Worm (Caenorhabditis elegans) whole organism, L2 larva: ENCODE results near the gene K12H4.2.

Experiments
- F13H6.1 ChIP-seq: sonication (generic microtip); optimal IDR thresholded peaks from 2 replicates; lab custom pipeline; 2016; ENCODE audit warnings: missing genetic modification characterization, missing compliant biosample characterization
- Y55F3AM.14 ChIP-seq: fragments of 200-800 bp; sonication (Bioruptor generic); optimal IDR thresholded peaks from 2 replicates; lab custom pipeline; 2018; ENCODE audit warnings: mild to moderate bottlenecking, missing genetic modification characterization, missing compliant biosample characterization
- ZK546.5 ChIP-seq: sonication (generic microtip); optimal IDR thresholded peaks from 2 replicates; lab custom pipeline; 2017; ENCODE audit warnings: missing biosample characterization, missing genetic modification characterization
- alr-1 ChIP-seq: fragments of 150-350 bp; optimal IDR thresholded peaks from 2 replicates; lab custom pipeline; 2014; ENCODE audit warnings: missing biosample characterization, missing genetic modification characterization
- aly-2 ChIP-seq: fragments of 150-350 bp; optimal IDR thresholded peaks from 2 replicates; lab custom pipeline; 2014; ENCODE audit warnings: missing biosample characterization, missing genetic modification characterization
- ama-1 ChIP-seq: fragments of 150-350 bp; optimal IDR thresholded peaks from 2 replicates; lab custom pipeline; 2018; ENCODE audit warnings: inconsistent platforms
- blmp-1 ChIP-seq: sonication (generic microtip); optimal IDR thresholded peaks from 2 replicates; lab custom pipeline; 2017; ENCODE audit warnings: missing genetic modification characterization, mild to moderate bottlenecking, missing compliant biosample characterization, antibody characterized with exemption, moderate library complexity; ENCODE audit not compliant: insufficient read depth
- ceh-82 ChIP-seq: fragments of 150-350 bp; optimal IDR thresholded peaks from 2 replicates; lab custom pipeline; 2014; ENCODE audit warnings: missing biosample characterization, missing genetic modification characterization
- crh-2 ChIP-seq: sonication (generic microtip); optimal IDR thresholded peaks from 2 replicates; lab custom pipeline; 2017; ENCODE audit warnings: missing biosample characterization, missing genetic modification characterization
- dmd-4 ChIP-seq: sonication (generic microtip); optimal IDR thresholded peaks from 2 replicates; lab custom pipeline; 2017; ENCODE audit warnings: missing biosample characterization, missing genetic modification characterization
- egl-27 ChIP-seq: sonication (generic microtip); optimal IDR thresholded peaks from 3 replicates; lab custom pipeline; 2017; ENCODE audit warnings: missing biosample characterization, missing genetic modification reagents, missing genetic modification characterization
- elt-3 ChIP-seq: sonication (generic microtip); optimal IDR thresholded peaks from 2 replicates; lab custom pipeline; 2017; ENCODE audit warnings: missing biosample characterization, missing genetic modification characterization
- fos-1 ChIP-seq: fragments of 150-350 bp; optimal IDR thresholded peaks from 2 replicates; lab custom pipeline; 2014; ENCODE audit warnings: missing biosample characterization, missing genetic modification characterization
- gmeb-1 ChIP-seq: fragments of 150-350 bp; optimal IDR thresholded peaks from 2 replicates; lab custom pipeline; 2014; ENCODE audit warnings: missing biosample characterization, missing genetic modification characterization
- lin-11 ChIP-seq: fragments of 150-350 bp; sonication (generic microtip); optimal IDR thresholded peaks from 2 replicates; lab custom pipeline; 2014; ENCODE audit warnings: missing biosample characterization, missing genetic modification characterization, inconsistent platforms, mixed read lengths
- lin-39 ChIP-seq: fragments of 150-350 bp; optimal IDR thresholded peaks from 2 replicates; lab custom pipeline; 2014; ENCODE audit warnings: missing biosample characterization, missing genetic modification reagents, missing genetic modification characterization
- lsy-2 ChIP-seq, 2 experiments: fragments of 150-350 bp in 1 of 2; sonication (generic microtip) in 1 of 2; optimal IDR thresholded peaks; 2 replicates each; lab custom pipeline; 2014 to 2017; ENCODE audit warnings: missing biosample characterization in 2 of 2, missing genetic modification characterization in 2 of 2
- mab-5 ChIP-seq: fragments of 150-350 bp; optimal IDR thresholded peaks from 2 replicates; lab custom pipeline; 2014; ENCODE audit warnings: missing biosample characterization, missing genetic modification characterization
- mbf-1 ChIP-seq: sonication (generic microtip); optimal IDR thresholded peaks from 2 replicates; lab custom pipeline; 2017; ENCODE audit warnings: missing biosample characterization, missing genetic modification characterization
- mdl-1 ChIP-seq, 2 experiments: fragments of 150-350 bp in 1 of 2; sonication (generic microtip) in 1 of 2; optimal IDR thresholded peaks; 2 replicates each; lab custom pipeline; 2017; ENCODE audit warnings: missing biosample characterization in 2 of 2, missing genetic modification characterization in 2 of 2
- nhr-10 ChIP-seq: sonication (generic microtip); optimal IDR thresholded peaks from 2 replicates; lab custom pipeline; 2017; ENCODE audit warnings: missing biosample characterization, missing genetic modification characterization
- nhr-11 ChIP-seq: fragments of 150-350 bp; optimal IDR thresholded peaks from 2 replicates; lab custom pipeline; 2014; ENCODE audit warnings: missing biosample characterization, missing genetic modification characterization
- nhr-12 ChIP-seq: fragments of 150-350 bp; optimal IDR thresholded peaks from 2 replicates; lab custom pipeline; 2014; ENCODE audit warnings: missing biosample characterization, missing genetic modification characterization
- nhr-129 ChIP-seq: fragments of 150-350 bp; optimal IDR thresholded peaks from 2 replicates; lab custom pipeline; 2014; ENCODE audit warnings: missing biosample characterization, missing genetic modification characterization
- nhr-21 ChIP-seq: fragments of 150-350 bp; optimal IDR thresholded peaks from 2 replicates; lab custom pipeline; 2014; ENCODE audit warnings: missing biosample characterization, missing genetic modification characterization
- nhr-237 ChIP-seq: fragments of 150-350 bp; optimal IDR thresholded peaks from 2 replicates; lab custom pipeline; 2014; ENCODE audit warnings: missing biosample characterization, missing genetic modification characterization
- nhr-25 ChIP-seq: fragments of 150-350 bp; sonication (generic microtip); optimal IDR thresholded peaks from 3 replicates; lab custom pipeline; 2014; ENCODE audit warnings: missing biosample characterization, missing genetic modification characterization
- nhr-6 ChIP-seq: fragments of 150-350 bp; optimal IDR thresholded peaks from 2 replicates; lab custom pipeline; 2014; ENCODE audit warnings: missing biosample characterization, missing genetic modification characterization
- sem-4 ChIP-seq: fragments of 150-350 bp; optimal IDR thresholded peaks from 2 replicates; lab custom pipeline; 2014; ENCODE audit warnings: missing biosample characterization, missing genetic modification reagents, missing genetic modification characterization
- sma-3 ChIP-seq: sonication (generic microtip); optimal IDR thresholded peaks from 2 replicates; lab custom pipeline; 2016; ENCODE audit warnings: missing genetic modification reagents, missing genetic modification characterization, missing compliant biosample characterization
- sma-9 ChIP-seq, 2 experiments: fragments of 150-350 bp in 1 of 2; sonication (generic microtip) in 1 of 2; optimal IDR thresholded peaks; 2 replicates each; lab custom pipeline; 2014 to 2016; ENCODE audit warnings: missing genetic modification characterization in 2 of 2, mild to moderate bottlenecking in 1 of 2, missing biosample characterization in 1 of 2, missing compliant biosample characterization in 1 of 2, missing genetic modification reagents in 1 of 2, moderate library complexity in 1 of 2
- snpc-4 ChIP-seq: fragments of 150-350 bp; optimal IDR thresholded peaks from 2 replicates; lab custom pipeline; 2014; ENCODE audit warnings: missing biosample characterization, missing genetic modification characterization
- unc-39 ChIP-seq: fragments of 150-350 bp; optimal IDR thresholded peaks from 2 replicates; lab custom pipeline; 2014; ENCODE audit warnings: missing biosample characterization, missing genetic modification characterization
- unc-55 ChIP-seq: fragments of 150-350 bp; sonication (generic microtip); optimal IDR thresholded peaks from 3 replicates; lab custom pipeline; 2014; ENCODE audit warnings: missing biosample characterization, missing genetic modification reagents, missing genetic modification characterization
- zag-1 ChIP-seq: fragments of 150-350 bp; optimal IDR thresholded peaks from 2 replicates; lab custom pipeline; 2014; ENCODE audit warnings: missing biosample characterization, missing genetic modification characterization
- ztf-1 ChIP-seq: fragments of 200-800 bp; sonication (Bioruptor generic); conservative IDR thresholded peaks from 2 replicates; pipeline ENCODE4 v1.3.6; 2022; ENCODE audit warnings: missing genetic modification characterization, missing compliant biosample characterization
- ztf-11 ChIP-seq: sonication (generic microtip); optimal IDR thresholded peaks from 2 replicates; lab custom pipeline; 2017; ENCODE audit warnings: missing biosample characterization, missing genetic modification characterization
- ztf-4 ChIP-seq: fragments of 150-350 bp; optimal IDR thresholded peaks from 2 replicates; lab custom pipeline; 2014; ENCODE audit warnings: missing biosample characterization, missing genetic modification characterization

The K12H4.2 gene

ce11 chrIII:8051838-8052237, 4.3 kb downstream of the K12H4.2 start:
- TF ChIP-seq unc-55 (GFP tag; lab: Kevin White, UChicago) (no peak), nhr-6 (tag; lab: Kevin White, UChicago) (no peak), mbf-1 (no peak), dmd-4 (tag; lab: Kevin White, UChicago) (no peak), ceh-82 (no peak), ztf-1 (no peak), ama-1 (lab: Kevin White, UChicago) (no peak), F13H6.1 (tag; lab: Kevin White, UChicago) (no peak), alr-1 (tag; lab: Kevin White, UChicago) (no peak), egl-27 (no peak), lin-39 (no peak), nhr-237 (tag; lab: Kevin White, UChicago) (no peak), ZK546.5 (tag; lab: Kevin White, UChicago) (no peak), crh-2 (tag; lab: Kevin White, UChicago) (no peak), aly-2 (tag; lab: Kevin White, UChicago) (no peak), nhr-12 (tag; lab: Kevin White, UChicago) (no peak), sma-3 (GFP tag; lab: Kevin White, UChicago) (no peak), Y55F3AM.14 (no peak)

DNA sequence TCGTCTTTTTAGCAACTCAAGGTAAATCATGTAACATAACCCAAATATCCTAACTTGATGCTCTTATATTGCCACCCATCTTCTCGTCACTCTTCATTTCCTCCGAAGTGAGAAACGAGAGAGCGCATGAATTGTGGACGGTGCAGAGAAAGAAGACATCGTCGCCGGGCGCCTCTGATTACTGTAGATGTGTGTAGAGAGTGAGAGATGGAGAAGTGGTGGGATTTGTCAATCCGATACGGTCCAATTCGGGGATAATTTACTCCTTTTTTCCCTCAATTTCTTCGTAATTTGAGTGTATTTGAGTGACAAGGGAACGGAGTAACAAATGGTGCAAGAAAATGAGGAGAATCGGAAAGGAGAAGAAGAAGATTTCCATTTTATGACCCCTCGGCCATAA, 13.6 kb downstream of the K12H4.2 start:
- TF ChIP-seq nhr-10 (tag; lab: Kevin White, UChicago) (no peak), nhr-25 (no peak), sem-4 (tag; lab: Kevin White, UChicago) (no peak), gmeb-1 (tag; lab: Kevin White, UChicago) (no peak), nhr-12 (tag; lab: Kevin White, UChicago) (no peak), lsy-2 (tag; optimal IDR thresholded peaks at IDR 0.05; lab: Kevin White, UChicago) (peak in 1 of 2 experiments; percentile 12), unc-39 (tag; lab: Kevin White, UChicago) (no peak)

DNA sequence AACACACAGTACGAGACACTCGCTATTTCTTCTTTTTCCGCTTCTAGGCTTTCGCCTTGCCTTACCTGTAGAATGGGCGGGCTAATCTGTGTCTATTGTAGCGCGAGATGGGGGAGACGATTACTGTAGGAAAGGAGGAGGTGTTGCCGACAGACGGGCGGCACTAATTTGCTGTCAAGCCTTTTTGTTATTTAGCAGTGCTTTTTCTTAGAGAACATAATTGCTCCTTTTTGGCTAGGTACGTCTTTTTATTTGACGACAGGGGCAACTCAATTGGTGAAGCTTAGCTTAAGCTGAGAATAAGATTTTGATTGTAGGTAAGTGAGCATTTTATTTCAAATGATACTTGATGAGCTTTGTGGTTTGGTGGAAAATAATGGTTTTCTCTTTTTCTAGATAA, 16.1 kb downstream of the K12H4.2 start:
- TF ChIP-seq sem-4 (tag; lab: Kevin White, UChicago) (no peak), fos-1 (tag; lab: Kevin White, UChicago) (no peak), aly-2 (tag; lab: Kevin White, UChicago) (no peak), nhr-25 (no peak), nhr-10 (tag; lab: Kevin White, UChicago) (no peak), unc-39 (tag; lab: Kevin White, UChicago) (no peak), gmeb-1 (tag; lab: Kevin White, UChicago) (no peak), ama-1 (lab: Kevin White, UChicago) (no peak), ztf-4 (no peak), Y55F3AM.14 (no peak), nhr-11 (no peak), elt-3 (tag; lab: Kevin White, UChicago) (no peak), nhr-6 (tag; lab: Kevin White, UChicago) (no peak), dmd-4 (tag; lab: Kevin White, UChicago) (no peak)

DNA sequence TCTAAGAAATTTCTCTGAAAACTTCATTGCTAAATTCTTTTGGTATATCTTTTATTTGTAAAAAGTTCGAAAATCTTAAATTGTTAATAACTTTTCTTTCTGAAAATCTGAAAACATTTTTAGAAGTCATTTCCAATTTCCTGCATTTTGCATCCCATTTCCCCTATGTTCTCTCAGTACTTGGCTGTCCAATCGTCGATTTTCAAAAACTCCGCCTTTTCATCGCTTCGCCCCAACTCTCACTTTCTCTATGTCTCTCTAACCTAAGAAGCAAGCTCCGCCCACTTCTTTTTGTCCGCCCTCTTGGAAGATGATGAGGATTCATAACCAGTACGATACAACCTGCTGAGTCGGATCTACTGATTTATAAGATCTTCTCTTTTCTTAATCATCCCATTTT, 17.6 kb downstream of the K12H4.2 start:
- TF ChIP-seq lsy-2 (tag; optimal IDR thresholded peaks at IDR 0.05; lab: Kevin White, UChicago) = peak in 1 of 2 experiments; percentile 42
- no peak for TF ChIP-seq nhr-6 (tag; lab: Kevin White, UChicago)
- TF ChIP-seq, all 48 proteins: peak for 1

DNA sequence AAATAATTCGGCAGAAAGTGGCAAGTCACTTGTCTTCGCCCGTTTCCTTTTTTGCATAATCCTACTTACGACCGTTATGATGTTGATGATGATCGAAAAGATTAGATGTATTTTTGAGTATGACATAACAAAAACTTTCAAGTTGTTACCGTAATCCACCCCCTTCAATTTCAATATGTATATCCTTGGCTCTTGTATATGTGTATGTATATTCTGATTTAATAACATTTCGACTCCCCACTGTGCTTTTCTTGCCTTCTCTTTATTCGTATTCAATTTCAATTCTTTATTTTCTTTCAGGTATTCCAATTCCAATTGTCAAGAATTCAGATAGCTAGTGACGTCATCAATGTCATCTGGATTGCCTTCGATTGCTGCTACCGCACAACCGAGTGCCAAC, 19.5 kb downstream of the K12H4.2 start, which contains the start of gene pros-1:
pros-1 (plus strand) TSS at position 301 of the 400 bp plus-strand sequence.
- TF ChIP-seq lin-11 (tag; lab: Kevin White, UChicago) (no peak), ztf-1 (no peak), sma-9 (GFP tag; optimal IDR thresholded peaks at IDR 0.05; lab: Kevin White, UChicago) (no peak), sma-9 (tag; optimal IDR thresholded peaks at IDR 0.05; lab: Kevin White, UChicago) (no peak), lin-39 (no peak)

ce11 chrIII:8067798-8068197, 20.3 kb downstream of the K12H4.2 start:
- no peak for TF ChIP-seq ceh-82
- TF ChIP-seq nhr-12 (tag; lab: Kevin White, UChicago) = no peak
- no peak for TF ChIP-seq aly-2 (tag; lab: Kevin White, UChicago)
- no peak for TF ChIP-seq ztf-1
- no peak for TF ChIP-seq elt-3 (tag; lab: Kevin White, UChicago)
- no peak for TF ChIP-seq nhr-21 (tag; lab: Kevin White, UChicago)
- TF ChIP-seq sem-4 (tag; lab: Kevin White, UChicago) = no peak
- TF ChIP-seq Y55F3AM.14 = no peak
- no peak for TF ChIP-seq blmp-1 (tag; lab: Kevin White, UChicago)
- no peak for TF ChIP-seq nhr-129 (tag; lab: Kevin White, UChicago)
- no peak for TF ChIP-seq F13H6.1 (tag; lab: Kevin White, UChicago)
- TF ChIP-seq ztf-11 (tag; lab: Kevin White, UChicago) = no peak
- no peak for TF ChIP-seq mab-5 (tag; lab: Kevin White, UChicago)
- TF ChIP-seq mdl-1 (tag; optimal IDR thresholded peaks at IDR 0.05; lab: Kevin White, UChicago) = no peak
- no peak for TF ChIP-seq nhr-11
- no peak for TF ChIP-seq egl-27
- no peak for TF ChIP-seq dmd-4 (tag; lab: Kevin White, UChicago)
- TF ChIP-seq zag-1 (tag; lab: Kevin White, UChicago) = no peak
- TF ChIP-seq snpc-4 (tag; lab: Kevin White, UChicago) = no peak
- TF ChIP-seq nhr-10 (tag; lab: Kevin White, UChicago) = no peak
